Worm (Caenorhabditis elegans): Measurements from ENCODE around the gene srw-22.
"Not testable (repeated sequence)": the region's sequence is repeated elsewhere in the genome, so short reads cannot be mapped to it uniquely, and the experiment has no call there.

The srw-22 gene

DNA sequence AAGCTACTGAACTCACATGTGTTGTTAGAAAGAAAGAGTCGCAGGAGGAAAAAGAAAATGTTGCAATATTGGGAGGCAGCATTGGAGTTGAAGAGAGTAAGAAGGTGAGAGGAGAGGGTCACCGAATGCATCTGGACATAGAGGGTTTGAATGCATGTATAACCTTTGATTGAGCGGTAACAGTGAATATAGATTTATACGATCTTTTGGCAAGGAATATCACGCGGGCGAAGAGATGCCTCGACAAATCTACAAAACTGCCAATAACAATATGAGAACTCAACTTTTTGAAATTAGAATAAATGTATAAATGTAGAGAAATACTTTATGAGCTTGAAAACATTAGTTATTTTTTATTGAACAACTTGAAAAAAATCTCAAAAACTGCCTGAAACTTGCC is 6.1 kb upstream of the srw-22 start, which contains the start of gene M01B2.10:
TSS of gene M01B2.10 (minus strand) at position 101 of the 400 bp plus-strand sequence.
- not testable (repeated sequence) for TF ChIP-seq ham-2, ces-1, drap-1 (GFP tag; optimal IDR thresholded peaks at IDR 0.05)

DNA sequence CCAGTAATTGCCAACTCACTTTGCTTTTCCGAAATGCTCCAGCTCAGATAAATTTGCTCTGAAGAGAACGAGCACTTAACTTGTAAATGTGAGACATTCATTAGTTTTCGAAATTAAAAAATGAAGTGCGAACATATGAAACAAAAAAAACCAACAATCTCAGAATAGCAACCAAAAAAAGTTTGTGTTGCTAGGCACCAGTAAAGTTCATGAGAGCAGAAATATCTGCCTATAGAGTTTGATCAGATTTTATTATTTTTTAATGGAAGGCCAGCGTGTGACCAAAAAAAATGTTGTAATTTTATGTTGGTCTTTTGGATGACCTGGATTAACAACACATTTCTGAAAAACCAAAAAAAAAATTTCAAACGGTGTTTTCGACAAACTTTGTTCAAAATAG is 4.3 kb upstream of the srw-22 start, which contains the start of gene M01B2.12:
TSS of gene M01B2.12 (minus strand) at position 101 of the 400 bp plus-strand sequence.
- TF ChIP-seq ceh-43 (GFP tag; optimal IDR thresholded peaks at IDR 0.05) (no peak), nhr-28 (tag; optimal IDR thresholded peaks at IDR 0.05) (no peak), nhr-2 (tag; optimal IDR thresholded peaks at IDR 0.05) (no peak), tbx-8 (GFP tag; optimal IDR thresholded peaks at IDR 0.05) (no peak), mls-2 (tag; optimal IDR thresholded peaks at IDR 0.05) (no peak), ceh-39 (tag; optimal IDR thresholded peaks at IDR 0.05) (no peak), bed-3 (GFP tag; optimal IDR thresholded peaks at IDR 0.05) (no peak), nhr-12 (tag; optimal IDR thresholded peaks at IDR 0.05) (no peak), cnd-1 (tag; optimal IDR thresholded peaks at IDR 0.05) (no peak), nhr-237 (tag; optimal IDR thresholded peaks at IDR 0.05) (no peak)

DNA sequence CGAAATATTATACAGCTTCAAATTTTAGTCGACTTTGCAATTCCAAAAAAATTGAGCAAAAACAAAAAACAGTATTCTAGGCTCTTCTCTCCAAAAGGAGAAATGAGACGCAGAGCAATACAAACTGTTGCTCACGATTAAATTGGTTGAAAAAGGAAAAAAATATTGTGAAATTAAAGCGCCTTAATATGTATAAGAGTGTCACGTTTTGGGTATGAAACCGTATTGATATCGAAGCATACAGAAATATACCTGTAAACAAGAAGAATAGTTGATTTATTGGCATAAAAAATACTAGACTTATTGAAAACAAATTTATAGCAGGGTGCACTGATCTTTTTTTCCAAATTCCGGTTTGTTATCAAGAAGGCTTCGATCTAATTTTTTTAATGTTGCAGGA is 2.6 kb upstream of the srw-22 start, which contains the start of gene M01B2.13:
TSS of gene M01B2.13 (minus strand) at position 101 of the 400 bp plus-strand sequence.
- TF ChIP-seq ztf-11 (tag; optimal IDR thresholded peaks at IDR 0.05) (no peak), unc-62 (GFP tag; optimal IDR thresholded peaks at IDR 0.05) (no peak), ceh-39 (tag; optimal IDR thresholded peaks at IDR 0.05) (no peak), zip-8 (tag; optimal IDR thresholded peaks at IDR 0.05) (no peak), blmp-1 (tag; optimal IDR thresholded peaks at IDR 0.05) (no peak), tbx-8 (GFP tag; optimal IDR thresholded peaks at IDR 0.05) (no peak), mls-2 (tag; optimal IDR thresholded peaks at IDR 0.05) (no peak), ceh-83 (GFP tag; optimal IDR thresholded peaks at IDR 0.05) (no peak), ces-1 (GFP tag; optimal IDR thresholded peaks at IDR 0.05) (no peak), hlh-1 (tag; optimal IDR thresholded peaks at IDR 0.05) (no peak), drap-1 (GFP tag; optimal IDR thresholded peaks at IDR 0.05) (no peak), sptf-1 (tag; optimal IDR thresholded peaks at IDR 0.05) (no peak), lin-13 (tag; optimal IDR thresholded peaks at IDR 0.05) (no peak), elt-3 (tag; optimal IDR thresholded peaks at IDR 0.05) (no peak), ham-2 (GFP tag; optimal IDR thresholded peaks at IDR 0.05) (no peak), mep-1 (tag; optimal IDR thresholded peaks at IDR 0.05) (no peak), M03D4.4 (tag; optimal IDR thresholded peaks at IDR 0.05) (no peak), unc-120 (tag; optimal IDR thresholded peaks at IDR 0.05; ENCODE audit: poor library complexity, severe bottlenecking) (no peak), mab-5 (tag; optimal IDR thresholded peaks at IDR 0.05) (no peak), sem-2 (GFP tag; optimal IDR thresholded peaks at IDR 0.05) (no peak)

DNA sequence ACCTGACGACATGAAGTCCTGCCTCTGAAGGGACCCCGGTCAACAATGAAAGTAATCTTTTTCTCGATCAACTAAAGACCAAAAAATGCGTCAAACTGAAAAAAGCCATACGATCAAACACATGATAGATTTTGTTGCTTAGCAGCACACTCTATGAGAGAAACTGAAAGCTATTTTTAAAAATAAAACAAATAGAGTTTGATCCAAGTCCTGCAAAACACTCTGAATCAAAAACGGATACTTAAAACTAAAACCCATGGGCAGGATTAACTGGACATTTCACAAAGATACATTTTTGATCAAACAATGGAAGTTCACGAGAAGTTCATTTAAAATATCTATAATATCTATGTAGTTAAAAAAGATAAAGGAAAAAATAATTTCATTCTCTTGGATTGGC is 997 bp upstream of the srw-22 start, which contains the start of gene T10H4.13:
TSS of gene T10H4.13 (minus strand) at position 101 of the 400 bp plus-strand sequence.
- no peak for TF ChIP-seq snpc-4 (tag; optimal IDR thresholded peaks at IDR 0.05)
- no peak for TF ChIP-seq zip-8 (tag; optimal IDR thresholded peaks at IDR 0.05)
- TF ChIP-seq lin-32 (GFP tag; optimal IDR thresholded peaks at IDR 0.05): no peak
- TF ChIP-seq blmp-1 (tag; optimal IDR thresholded peaks at IDR 0.05): no peak
- no peak for TF ChIP-seq ceh-43 (GFP tag; optimal IDR thresholded peaks at IDR 0.05)
- no peak for TF ChIP-seq lin-13 (tag; optimal IDR thresholded peaks at IDR 0.05)
- no peak for TF ChIP-seq ham-2 (GFP tag; optimal IDR thresholded peaks at IDR 0.05)
- TF ChIP-seq M03D4.4 (tag; optimal IDR thresholded peaks at IDR 0.05): no peak
- TF ChIP-seq unc-120 (tag; optimal IDR thresholded peaks at IDR 0.05; ENCODE audit: poor library complexity, severe bottlenecking): no peak
- TF ChIP-seq lsy-2 (tag; optimal IDR thresholded peaks at IDR 0.05): no peak
- TF ChIP-seq elt-3 (tag; optimal IDR thresholded peaks at IDR 0.05): no peak

DNA sequence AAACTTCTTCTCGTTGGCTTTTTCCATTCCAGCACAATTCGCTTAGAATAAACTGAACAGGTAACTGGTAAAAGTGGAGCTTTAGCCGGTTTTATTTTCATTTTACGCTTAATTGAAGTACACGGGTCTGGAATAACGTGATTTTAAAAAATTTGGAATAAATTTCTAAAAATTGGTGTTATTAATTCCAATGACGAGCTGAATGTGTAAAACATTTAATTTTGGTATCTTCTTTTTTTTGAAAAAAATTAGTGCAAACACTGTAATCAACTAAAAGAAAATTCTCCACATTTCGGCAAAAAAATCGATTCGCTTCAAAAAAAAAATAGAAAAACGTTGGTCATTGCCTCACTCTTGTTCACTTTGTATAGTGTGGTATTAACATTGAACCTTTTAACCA is 3.9 kb downstream of the srw-22 start, which contains the start of gene T10H4.4:
TSS of gene T10H4.4 (minus strand) at position 101 of the 400 bp plus-strand sequence.
- no peak for TF ChIP-seq ztf-11 (tag; optimal IDR thresholded peaks at IDR 0.05)
- no peak for TF ChIP-seq pha-4 (tag; optimal IDR thresholded peaks at IDR 0.05)
- no peak for TF ChIP-seq unc-62 (GFP tag; optimal IDR thresholded peaks at IDR 0.05)
- no peak for TF ChIP-seq lin-13 (tag; optimal IDR thresholded peaks at IDR 0.05)

Data from whole organism, mixed stage, embryonic.